Fruit fly (Drosophila melanogaster) whole organism: ENCODE data around the gene dpr3.

ENCODE experiments used
- CG8478 ChIP-seq: fragments of >200 bp; optimal IDR thresholded peaks from 2 replicates; lab custom pipeline; 2018; ENCODE audit warnings: inconsistent platforms
- Dll ChIP-seq: fragments of >200 bp; optimal IDR thresholded peaks from 2 replicates; lab custom pipeline; 2017
- EcR ChIP-seq, 2 experiments: fragments of >200 bp; optimal IDR thresholded peaks; 2 replicates each; lab custom pipeline; 2017; ENCODE audit warnings: missing biosample characterization in 2 of 2, missing genetic modification characterization in 2 of 2, missing genetic modification reagents in 2 of 2
- pan ChIP-seq: fragments of >200 bp; optimal IDR thresholded peaks from 2 replicates; lab custom pipeline; 2017
- psq ChIP-seq: fragments of >200 bp; optimal IDR thresholded peaks from 2 replicates; lab custom pipeline; 2017
- usp ChIP-seq: fragments of >200 bp; optimal IDR thresholded peaks from 2 replicates; lab custom pipeline; 2017; ENCODE audit warnings: missing biosample characterization, missing genetic modification characterization, mixed read lengths

dpr3 gene

dm6 chr2L:2109746-2110145, at the start of gene dpr3:
dpr3 (minus strand) TSS chr2L:2109878.
- no peak for TF ChIP-seq Dll (lab: Kevin White, UChicago)
- TF ChIP-seq psq (lab: Kevin White, UChicago), result no peak
- TF ChIP-seq CG8478 (lab: Kevin White, UChicago), result no peak
- no peak for TF ChIP-seq usp (GFP tag; lab: Kevin White, UChicago)
- TF ChIP-seq EcR (GFP tag; optimal IDR thresholded peaks at IDR 0.05; lab: Kevin White, UChicago), result no peak
- TF ChIP-seq pan (lab: Kevin White, UChicago), result no peak

dm6 chr2L:2155453-2155852, 45.8 kb upstream of the dpr3 start, which contains the start of gene CG15382:
CG15382 (plus strand) TSS chr2L:2155753.
- TF ChIP-seq CG8478 (lab: Kevin White, UChicago), result no peak

- no peak for TF ChIP-seq usp (GFP tag; lab: Kevin White, UChicago)
- no peak for TF ChIP-seq pan (lab: Kevin White, UChicago)
- no peak for TF ChIP-seq CG8478 (lab: Kevin White, UChicago)
- TF ChIP-seq EcR (GFP tag; optimal IDR thresholded peaks at IDR 0.05; lab: Kevin White, UChicago), result no peak
- no peak for TF ChIP-seq psq (lab: Kevin White, UChicago)
- no peak for TF ChIP-seq Dll (lab: Kevin White, UChicago)
Measured at dm6 chr2L:2151544-2152290, 42.0 kb upstream of the dpr3 start, which contains the start of gene AIF. AIF (plus strand) TSS chr2L:2151754.

dm6 chr2L:2147208-2147607, 37.5 kb upstream of the dpr3 start, which contains the start of the genes CG11723 and Tbcd:
CG11723 (minus strand) TSS chr2L:2147275.
Tbcd (plus strand) TSS chr2L:2147518.
- TF ChIP-seq pan (lab: Kevin White, UChicago) (no peak), Dll (lab: Kevin White, UChicago) (no peak), CG8478 (lab: Kevin White, UChicago) (no peak), EcR (GFP tag; optimal IDR thresholded peaks at IDR 0.05; lab: Kevin White, UChicago) (no peak), psq (lab: Kevin White, UChicago) (no peak), usp (GFP tag; lab: Kevin White, UChicago) (no peak)

- TF ChIP-seq usp (GFP tag; lab: Kevin White, UChicago) (no peak), EcR (GFP tag; optimal IDR thresholded peaks at IDR 0.05; lab: Kevin White, UChicago) (no peak), Dll (lab: Kevin White, UChicago) (no peak), pan (lab: Kevin White, UChicago) (no peak), CG8478 (lab: Kevin White, UChicago) (no peak)
Measured at dm6 chr2L:2144725-2145656, 35.3 kb upstream of the dpr3 start, which contains the start of gene tho2. tho2 (minus strand) TSS chr2L:2145187.

dm6 chr2L:2133009-2133408, 23.3 kb upstream of the dpr3 start:
- no peak for TF ChIP-seq EcR (GFP tag; optimal IDR thresholded peaks at IDR 0.05; lab: Kevin White, UChicago)
- no peak for TF ChIP-seq Dll (lab: Kevin White, UChicago)
- no peak for TF ChIP-seq pan (lab: Kevin White, UChicago)
- TF ChIP-seq psq (lab: Kevin White, UChicago), result no peak
- TF ChIP-seq CG8478 (lab: Kevin White, UChicago), result no peak
- TF ChIP-seq usp (GFP tag; lab: Kevin White, UChicago), result no peak

- TF ChIP-seq Dll (lab: Kevin White, UChicago) (no peak), CG8478 (lab: Kevin White, UChicago) (no peak), psq (lab: Kevin White, UChicago) (no peak), usp (GFP tag; lab: Kevin White, UChicago) (no peak), EcR (GFP tag; optimal IDR thresholded peaks at IDR 0.05; lab: Kevin White, UChicago) (no peak), pan (lab: Kevin White, UChicago) (no peak)
Measured at dm6 chr2L:2132215-2132614, 22.5 kb upstream of the dpr3 start.

- TF ChIP-seq usp (GFP tag; lab: Kevin White, UChicago), result no peak
- TF ChIP-seq psq (lab: Kevin White, UChicago), result no peak
- TF ChIP-seq pan (lab: Kevin White, UChicago), result no peak
- no peak for TF ChIP-seq EcR (GFP tag; optimal IDR thresholded peaks at IDR 0.05; lab: Kevin White, UChicago)
- no peak for TF ChIP-seq CG8478 (lab: Kevin White, UChicago)
- no peak for TF ChIP-seq Dll (lab: Kevin White, UChicago)
Measured at dm6 chr2L:2131449-2132109, 21.9 kb upstream of the dpr3 start.

- TF ChIP-seq Dll (lab: Kevin White, UChicago) (peak; percentile 92), usp (GFP tag; lab: Kevin White, UChicago) (no peak), CG8478 (lab: Kevin White, UChicago) (peak; percentile 71)
Measured at dm6 chr2L:2130157-2130987, 20.7 kb upstream of the dpr3 start, which contains the start of gene Glyp. Glyp (plus strand) TSS chr2L:2130813.

- no peak for TF ChIP-seq usp (GFP tag; lab: Kevin White, UChicago)
- TF ChIP-seq Dll (lab: Kevin White, UChicago), result no peak
- no peak for TF ChIP-seq pan (lab: Kevin White, UChicago)
- TF ChIP-seq psq (lab: Kevin White, UChicago), result no peak
- TF ChIP-seq EcR (GFP tag; optimal IDR thresholded peaks at IDR 0.05; lab: Kevin White, UChicago), result no peak
- TF ChIP-seq CG8478 (lab: Kevin White, UChicago), result no peak
Measured at dm6 chr2L:2129137-2129536, 19.5 kb upstream of the dpr3 start, which contains the start of gene CG4259. CG4259 (minus strand) TSS chr2L:2129237.
